Fruit fly (Drosophila melanogaster) whole organism, embryonic: Measurements from ENCODE around the gene CG13088.

ENCODE experiments used
- Atf3 ChIP-seq: fragments of 200-800 bp; sonication (Bioruptor generic); optimal IDR thresholded peaks from 3 replicates; lab custom pipeline; 2016; ENCODE audit warnings: missing biosample characterization, missing genetic modification characterization
- Atf6 ChIP-seq: fragments of 200-800 bp; sonication (Bioruptor generic); IDR thresholded peaks from 2 replicates; pipeline ENCODE4 v1.3.6; 2022; ENCODE audit warnings: missing biosample characterization, missing genetic modification characterization
- Awh ChIP-seq: fragments of 200-800 bp; sonication (Bioruptor generic); IDR thresholded peaks from 2 replicates; pipeline ENCODE4, ENCODE4 v1.3.6; 2022; ENCODE audit warnings: missing biosample characterization, missing genetic modification characterization
- BEAF-32 ChIP-seq: fragments of 200-800 bp; sonication (Bioruptor generic); optimal IDR thresholded peaks from 3 replicates; lab custom pipeline; 2017; ENCODE audit warnings: missing biosample characterization, missing genetic modification characterization, mild to moderate bottlenecking, moderate library complexity, missing genetic modification reagents
- CG11456 ChIP-seq: fragments of 200-800 bp; sonication (Bioruptor generic); IDR thresholded peaks from 3 replicates; pipeline ENCODE4 v1.3.6; 2022; ENCODE audit warnings: missing biosample characterization, missing genetic modification characterization
- CG11504 ChIP-seq: fragments of 200-800 bp; sonication (Bioruptor generic); optimal IDR thresholded peaks from 3 replicates; lab custom pipeline; 2019; ENCODE audit warnings: missing biosample characterization, mild to moderate bottlenecking, missing genetic modification characterization, moderate library complexity
- CG12659 ChIP-seq: fragments of 200-800 bp; sonication (Bioruptor generic); optimal IDR thresholded peaks from 3 replicates; lab custom pipeline; 2017; ENCODE audit warnings: mild to moderate bottlenecking, missing biosample characterization, missing genetic modification reagents, missing genetic modification characterization
- CG12769 ChIP-seq: fragments of 200-800 bp; sonication (Bioruptor generic); optimal IDR thresholded peaks from 2 replicates; lab custom pipeline; 2019; ENCODE audit warnings: missing biosample characterization, mild to moderate bottlenecking, missing genetic modification characterization, moderate library complexity
- CG15696 ChIP-seq: fragments of 200-800 bp; sonication (Bioruptor generic); optimal IDR thresholded peaks from 2 replicates; lab custom pipeline; 2019; ENCODE audit warnings: missing biosample characterization, mild to moderate bottlenecking, missing genetic modification characterization, moderate library complexity
- CG2889 ChIP-seq: fragments of 200-800 bp; sonication (Bioruptor generic); IDR thresholded peaks from 3 replicates; pipeline ENCODE4 v1.3.6; 2022; ENCODE audit warnings: missing biosample characterization, missing genetic modification characterization
- CG31365 ChIP-seq: fragments of 200-800 bp; sonication (Bioruptor generic); optimal IDR thresholded peaks from 2 replicates; lab custom pipeline; 2018; ENCODE audit warnings: missing biosample characterization, mild to moderate bottlenecking, missing genetic modification characterization
- CG32767 ChIP-seq: fragments of 200-800 bp; sonication (Bioruptor generic); IDR thresholded peaks from 2 replicates; pipeline ENCODE4 v1.3.6; 2022; ENCODE audit warnings: missing biosample characterization, missing genetic modification characterization
- CG3995 ChIP-seq: fragments of 200-800 bp; sonication (Bioruptor generic); optimal IDR thresholded peaks from 3 replicates; lab custom pipeline; 2016; ENCODE audit warnings: missing biosample characterization, missing genetic modification characterization
- CG7839 ChIP-seq: fragments of 200-800 bp; sonication (Bioruptor generic); optimal IDR thresholded peaks from 3 replicates; lab custom pipeline; 2018; ENCODE audit warnings: missing biosample characterization, mild to moderate bottlenecking, missing genetic modification characterization, moderate library complexity
- Camta ChIP-seq: fragments of 200-800 bp; sonication (Bioruptor generic); optimal IDR thresholded peaks from 2 replicates; lab custom pipeline; 2016; ENCODE audit warnings: missing biosample characterization, missing genetic modification characterization
- CkIIα-i1 ChIP-seq: fragments of 200-800 bp; sonication (Bioruptor generic); IDR thresholded peaks from 2 replicates; pipeline ENCODE4 v1.3.6; 2022; ENCODE audit warnings: missing biosample characterization, missing genetic modification characterization
- D19B ChIP-seq: fragments of 200-800 bp; sonication (Bioruptor generic); optimal IDR thresholded peaks from 2 replicates; lab custom pipeline; 2017; ENCODE audit warnings: missing biosample characterization, mild to moderate bottlenecking, missing genetic modification characterization
- Ets65A ChIP-seq: fragments of 200-800 bp; sonication (Bioruptor generic); peaks from one replicate; lab custom pipeline; 2016; ENCODE audit warnings: missing biosample characterization, missing genetic modification characterization
- Fer2 ChIP-seq: fragments of 200-800 bp; sonication (Bioruptor generic); optimal IDR thresholded peaks from 2 replicates; lab custom pipeline; 2018; ENCODE audit warnings: missing biosample characterization, mild to moderate bottlenecking, missing genetic modification characterization, moderate library complexity
- Gsc ChIP-seq: fragments of 200-800 bp; sonication (Bioruptor generic); IDR thresholded peaks from 2 replicates; pipeline ENCODE4 v1.3.6; 2022; ENCODE audit warnings: missing biosample characterization, missing genetic modification characterization
- HHEX ChIP-seq: fragments of 200-800 bp; sonication (Bioruptor generic); optimal IDR thresholded peaks from 3 replicates; lab custom pipeline; 2017; ENCODE audit warnings: missing biosample characterization, mild to moderate bottlenecking, missing genetic modification characterization, missing genetic modification reagents
- HLH4C ChIP-seq: fragments of 200-800 bp; sonication (Bioruptor generic); IDR thresholded peaks from 3 replicates; pipeline ENCODE4 v1.3.6; 2022; ENCODE audit warnings: missing biosample characterization, missing genetic modification characterization; ENCODE audit not compliant: partially characterized antibody
- HmgD ChIP-seq: fragments of 200-800 bp; sonication (Bioruptor generic); optimal IDR thresholded peaks from 3 replicates; lab custom pipeline; 2016; ENCODE audit warnings: missing biosample characterization, missing genetic modification characterization
- Hsf ChIP-seq: fragments of 200-800 bp; sonication (Bioruptor generic); optimal IDR thresholded peaks from 3 replicates; lab custom pipeline; 2016; ENCODE audit warnings: missing biosample characterization, missing genetic modification characterization
- Jarid2 ChIP-seq: fragments of 200-800 bp; sonication (Bioruptor generic); optimal IDR thresholded peaks from 3 replicates; lab custom pipeline; 2017; ENCODE audit warnings: mild to moderate bottlenecking, missing biosample characterization, missing genetic modification reagents, missing genetic modification characterization
- Mad ChIP-seq: fragments of 200-800 bp; sonication (Bioruptor generic); optimal IDR thresholded peaks from 2 replicates; lab custom pipeline; 2016; ENCODE audit warnings: missing biosample characterization, missing genetic modification characterization
- Myb ChIP-seq: fragments of 200-800 bp; sonication (Bioruptor generic); optimal IDR thresholded peaks from 2 replicates; lab custom pipeline; 2016; ENCODE audit warnings: missing biosample characterization, missing genetic modification characterization
- NC2α ChIP-seq: fragments of 200-800 bp; sonication (Bioruptor generic); optimal IDR thresholded peaks from 2 replicates; lab custom pipeline; 2016; ENCODE audit warnings: missing biosample characterization, missing genetic modification characterization
- Pdp1 ChIP-seq, 2 experiments: fragments of 200-800 bp; sonication (Bioruptor generic); optimal IDR thresholded peaks; 3 replicates each; lab custom pipeline; 2016; ENCODE audit warnings: missing biosample characterization in 2 of 2, missing genetic modification characterization in 2 of 2, mild to moderate bottlenecking in 1 of 2, moderate library complexity in 1 of 2
- Rfx ChIP-seq: fragments of 200-800 bp; sonication (Bioruptor generic); IDR thresholded peaks from 2 replicates; pipeline ENCODE4 v1.3.6; 2022; ENCODE audit warnings: missing biosample characterization, missing genetic modification characterization
- Scr ChIP-seq: fragments of 200-800 bp; sonication (Bioruptor generic); IDR thresholded peaks from 2 replicates; pipeline ENCODE4 v1.3.6; 2022; ENCODE audit warnings: missing biosample characterization, missing genetic modification characterization; ENCODE audit not compliant: partially characterized antibody
- Sox100B ChIP-seq: fragments of 200-800 bp; sonication (Bioruptor generic); optimal IDR thresholded peaks from 3 replicates; lab custom pipeline; 2018; ENCODE audit warnings: missing biosample characterization, mild to moderate bottlenecking, missing genetic modification characterization
- Usf ChIP-seq: fragments of 200-800 bp; sonication (Bioruptor generic); optimal IDR thresholded peaks from 2 replicates; lab custom pipeline; 2017; ENCODE audit warnings: missing genotype, missing biosample characterization, missing genetic modification characterization
- Vsx1 ChIP-seq: fragments of 200-800 bp; sonication (Bioruptor generic); optimal IDR thresholded peaks from 2 replicates; lab custom pipeline; 2017; ENCODE audit warnings: missing biosample characterization, mild to moderate bottlenecking, missing genetic modification characterization, missing genetic modification reagents
- YL-1 ChIP-seq: fragments of 200-800 bp; sonication (Bioruptor generic); optimal IDR thresholded peaks from 3 replicates; lab custom pipeline; 2017; ENCODE audit warnings: missing biosample characterization, mild to moderate bottlenecking, missing genetic modification characterization
- amos ChIP-seq: fragments of 200-800 bp; sonication (Bioruptor generic); IDR thresholded peaks from 2 replicates; pipeline ENCODE4 v1.3.6; 2022; ENCODE audit warnings: missing biosample characterization, missing genetic modification characterization; ENCODE audit not compliant: partially characterized antibody
- az2 ChIP-seq: fragments of 200-800 bp; sonication (Bioruptor generic); optimal IDR thresholded peaks from 3 replicates; lab custom pipeline; 2016; ENCODE audit warnings: missing biosample characterization, missing genetic modification characterization
- caup ChIP-seq: fragments of 200-800 bp; sonication (Bioruptor generic); optimal IDR thresholded peaks from 3 replicates; lab custom pipeline; 2017; ENCODE audit warnings: missing biosample characterization, mild to moderate bottlenecking, missing genetic modification characterization, moderate library complexity; ENCODE audit not compliant: severe bottlenecking
- chinmo ChIP-seq: fragments of 200-800 bp; sonication (Bioruptor generic); IDR thresholded peaks from 4 replicates; pipeline ENCODE4 v1.3.6; 2022; ENCODE audit warnings: missing biosample characterization, missing genetic modification characterization; ENCODE audit not compliant: partially characterized antibody
- cwo ChIP-seq: fragments of 200-800 bp; sonication (Bioruptor generic); optimal IDR thresholded peaks from 3 replicates; lab custom pipeline; 2017; ENCODE audit warnings: missing biosample characterization, missing genetic modification characterization, mild to moderate bottlenecking, moderate library complexity, missing genetic modification reagents
- dmrt99B ChIP-seq: fragments of 200-800 bp; sonication (Bioruptor generic); optimal IDR thresholded peaks from 2 replicates; lab custom pipeline; 2018; ENCODE audit warnings: missing biosample characterization, mild to moderate bottlenecking, missing genetic modification characterization, moderate library complexity
- gcm2 ChIP-seq: fragments of 200-800 bp; sonication (Bioruptor generic); optimal IDR thresholded peaks from 2 replicates; lab custom pipeline; 2016; ENCODE audit warnings: missing biosample characterization, missing genetic modification characterization
- mirr ChIP-seq: fragments of 200-800 bp; sonication (Bioruptor generic); optimal IDR thresholded peaks from 3 replicates; lab custom pipeline; 2018; ENCODE audit warnings: missing biosample characterization, mild to moderate bottlenecking, missing genetic modification characterization
- nerfin-1 ChIP-seq: fragments of 200-800 bp; sonication (Bioruptor generic); optimal IDR thresholded peaks from 3 replicates; lab custom pipeline; 2019; ENCODE audit warnings: missing biosample characterization, mild to moderate bottlenecking, missing genetic modification characterization, moderate library complexity
- onecut ChIP-seq: fragments of 200-800 bp; sonication (Bioruptor generic); IDR thresholded peaks from 2 replicates; pipeline ENCODE4 v1.3.6; 2022; ENCODE audit warnings: missing biosample characterization, missing genetic modification characterization
- p53 ChIP-seq: fragments of 200-800 bp; sonication (Bioruptor generic); optimal IDR thresholded peaks from 2 replicates; lab custom pipeline; 2016; ENCODE audit warnings: missing biosample characterization, missing genetic modification characterization
- pnt ChIP-seq: fragments of 200-800 bp; sonication (Bioruptor generic); optimal IDR thresholded peaks from 3 replicates; lab custom pipeline; 2016; ENCODE audit warnings: missing biosample characterization, missing genetic modification characterization
- trh ChIP-seq: fragments of 200-800 bp; sonication (Bioruptor generic); optimal IDR thresholded peaks from 2 replicates; lab custom pipeline; 2016; ENCODE audit warnings: missing biosample characterization, missing genetic modification characterization

CG13088 gene

DNA sequence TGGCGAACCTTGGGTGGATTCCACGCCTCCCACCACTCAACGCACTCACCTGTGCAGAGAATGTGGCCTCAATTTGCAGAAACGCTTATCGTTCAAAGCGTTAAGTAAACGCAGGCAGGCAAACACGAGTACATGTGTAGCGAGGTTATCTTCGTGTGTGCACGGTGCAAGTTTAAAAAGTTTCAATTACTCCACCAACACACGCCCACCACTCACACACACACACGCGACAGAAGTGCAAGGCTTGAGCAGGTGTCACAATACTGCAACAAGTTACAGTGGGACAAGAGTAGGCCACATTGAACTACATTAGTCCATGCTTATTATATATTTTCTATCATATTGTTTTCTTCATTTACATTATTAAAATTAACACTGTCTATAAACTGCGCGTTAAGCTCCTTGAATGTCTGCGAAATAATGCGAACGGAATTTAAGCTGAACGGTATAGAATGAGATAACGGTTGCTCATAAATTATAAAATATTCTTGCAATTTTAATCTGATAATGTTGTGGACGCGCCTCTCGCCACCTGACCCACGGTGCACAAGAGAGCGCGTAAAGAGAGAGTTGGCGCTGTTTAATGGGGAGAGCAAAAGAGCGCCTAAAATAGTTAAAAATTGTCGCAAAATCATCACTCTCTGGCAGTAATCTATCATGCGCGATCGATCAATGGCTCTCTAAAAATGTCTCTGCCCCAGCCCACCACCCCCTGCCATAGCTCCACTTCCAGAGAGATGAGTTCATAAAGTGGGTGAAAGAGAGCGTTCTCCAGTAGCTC lies 45.9 kb downstream of the CG13088 start (continued):
- peak; percentile 67 for TF ChIP-seq caup (GFP tag; lab: Kevin White, UChicago)
- TF ChIP-seq chinmo, result peak; percentile 90; the same call in 3 of the 4 replicates
- peak; percentile 92 for TF ChIP-seq onecut (GFP tag; lab: Robert Waterston, UW)
- peak; percentile 98 for TF ChIP-seq Sox100B (GFP tag; lab: Kevin White, UChicago)
- TF ChIP-seq az2 (GFP tag; lab: Kevin White, UChicago), result peak; percentile 95
- peak; percentile 92 for TF ChIP-seq CG32767 (GFP tag; lab: Robert Waterston, UW)
- peak; percentile 89 for TF ChIP-seq pnt (GFP tag; lab: Kevin White, UChicago)
- TF ChIP-seq HmgD, result no peak
- no peak for TF ChIP-seq BEAF-32 (GFP tag; lab: Kevin White, UChicago)
- peak; percentile 91 for TF ChIP-seq CG12769 (tag; lab: Kevin White, UChicago)
- TF ChIP-seq CG12659 (GFP tag; lab: Kevin White, UChicago), result peak; percentile 93
- TF ChIP-seq Vsx1 (GFP tag; lab: Kevin White, UChicago), result peak; percentile 88
- peak; percentile 83 for TF ChIP-seq Atf6
- TF ChIP-seq gcm2 (GFP tag; lab: Kevin White, UChicago), result peak; percentile 66
- peak; percentile 97 for TF ChIP-seq CG11504 (tag; lab: Kevin White, UChicago)
- TF ChIP-seq Hsf (GFP tag; lab: Kevin White, UChicago), result peak; percentile 90
- peak; percentile 94 for TF ChIP-seq Awh (GFP tag; lab: Robert Waterston, UW)
- peak; percentile 79 for TF ChIP-seq Camta
- TF ChIP-seq Rfx (GFP tag; lab: Robert Waterston, UW), result peak; percentile 89
- peak; percentile 82 for TF ChIP-seq CG31365
- peak; percentile 77 for TF ChIP-seq Usf
- TF ChIP-seq D19B, result peak; percentile 50
- peak; percentile 97 for TF ChIP-seq CG7839 (tag; lab: Kevin White, UChicago)
- TF ChIP-seq CkIIα-i1 (GFP tag; lab: Robert Waterston, UW), result peak; percentile 65; the same call in 1 of the 2 replicates
- peak; percentile 80 for TF ChIP-seq YL-1 (GFP tag; lab: Kevin White, UChicago)
- TF ChIP-seq Myb (GFP tag; lab: Kevin White, UChicago), result peak; percentile 28
- peak; percentile 89 for TF ChIP-seq trh (GFP tag; lab: Kevin White, UChicago)
- no peak for TF ChIP-seq amos (GFP tag; lab: Robert Waterston, UW)
- peak; percentile 83 to 87 for TF ChIP-seq Pdp1 (GFP tag; optimal IDR thresholded peaks at IDR 0.05; lab: Kevin White, UChicago)
- TF ChIP-seq mirr (GFP tag; lab: Kevin White, UChicago), result peak; percentile 56
- TF ChIP-seq Gsc (GFP tag; lab: Robert Waterston, UW), result no peak
- 0 out of 3 replicates have a peak, but pooled peaks have one; percentile 54 for TF ChIP-seq HLH4C (GFP tag; lab: Robert Waterston, UW)
- peak; percentile 82 for TF ChIP-seq Jarid2 (GFP tag; lab: Kevin White, UChicago)
- TF ChIP-seq p53 (GFP tag; lab: Kevin White, UChicago), result peak; percentile 57
- peak; percentile 84 for TF ChIP-seq CG11456 (GFP tag; lab: Robert Waterston, UW)
- peak; percentile 41 for TF ChIP-seq Scr (GFP tag; lab: Robert Waterston, UW)
- peak; percentile 98 for TF ChIP-seq Ets65A
- TF ChIP-seq nerfin-1 (tag; lab: Kevin White, UChicago), result peak; percentile 95
- peak; percentile 99 for TF ChIP-seq dmrt99B (tag; lab: Kevin White, UChicago)
- TF ChIP-seq HHEX (GFP tag; lab: Kevin White, UChicago), result peak; percentile 93
- peak; percentile 84 for TF ChIP-seq Atf3 (GFP tag; lab: Kevin White, UChicago)
- TF ChIP-seq Mad, result peak; percentile 93
- TF ChIP-seq CG15696 (tag; lab: Kevin White, UChicago), result peak; percentile 79
- peak; percentile 87 for TF ChIP-seq Fer2 (tag; lab: Kevin White, UChicago)
- peak; percentile 57 for TF ChIP-seq NC2α (GFP tag; lab: Kevin White, UChicago)
- peak; percentile 84 for TF ChIP-seq cwo (GFP tag; lab: Kevin White, UChicago)
- TF ChIP-seq CG3995, result peak; percentile 20
- TF ChIP-seq CG2889 (GFP tag; lab: Robert Waterston, UW), result peak; percentile 77; the same call in 2 of the 3 replicates
